Fruit fly (Drosophila melanogaster): ENCODE measurements around the gene CG33303.

Gene CG33303

dm6 chr2L:10331066-10331847 is 44.3 kb downstream of the CG33303 start, which contains the start of the genes Schip1 and Cox10:
Gene Schip1, minus strand, starts transcription at chr2L:10331116.
Gene Cox10, plus strand, starts transcription at chr2L:10331471.
- TF ChIP-seq Xrp1 (GFP tag; IDR thresholded peaks at IDR 0.05) (no peak), CG6683 (GFP tag; optimal IDR thresholded peaks at IDR 0.05) (no peak), Elba2 (GFP tag; optimal IDR thresholded peaks at IDR 0.05) (no peak), CG1529 (GFP tag; optimal IDR thresholded peaks at IDR 0.05) (no peak), CG13424 (tag; optimal IDR thresholded peaks at IDR 0.05) (peak; percentile 40), ab (GFP tag; optimal IDR thresholded peaks at IDR 0.05) (no peak), Max (GFP tag; optimal IDR thresholded peaks at IDR 0.05) (no peak), Fer3 (tag; optimal IDR thresholded peaks at IDR 0.05) (no peak), CG12391 (tag; optimal IDR thresholded peaks at IDR 0.05) (peak; percentile 72), btn (GFP tag; optimal IDR thresholded peaks at IDR 0.05) (no peak), H15 (GFP tag; IDR thresholded peaks at IDR 0.05) (no peak), Doc3 (GFP tag; IDR thresholded peaks at IDR 0.05; ENCODE audit: partially characterized antibody) (no peak), CG13775 (GFP tag; optimal IDR thresholded peaks at IDR 0.05) (no peak), gcm2 (GFP tag; optimal IDR thresholded peaks at IDR 0.05) (no peak), bsh (GFP tag; optimal IDR thresholded peaks at IDR 0.05) (peak in 1 of 2 experiments; percentile 29), salm (tag; optimal IDR thresholded peaks at IDR 0.05) (no peak), Gsc (GFP tag; IDR thresholded peaks at IDR 0.05) (no peak), D19B (GFP tag; optimal IDR thresholded peaks at IDR 0.05) (no peak), CG32772 (GFP tag; IDR thresholded peaks at IDR 0.05) (no peak), CG10321 (GFP tag; IDR thresholded peaks at IDR 0.05) (no peak), danr (GFP tag; IDR thresholded peaks at IDR 0.05) (no peak), fru (optimal IDR thresholded peaks at IDR 0.05) (no peak), usp (GFP tag; optimal IDR thresholded peaks at IDR 0.05) (no peak), Chrac-16 (GFP tag; optimal IDR thresholded peaks at IDR 0.05) (no peak), CG11093 (GFP tag; IDR thresholded peaks at IDR 0.05) (no peak), chm (GFP tag; IDR thresholded peaks at IDR 0.05) (no peak), Dp (GFP tag; optimal IDR thresholded peaks at IDR 0.05) (peak; percentile 39), CG10543 (GFP tag; optimal IDR thresholded peaks at IDR 0.05) (no peak), MESR4 (GFP tag; optimal IDR thresholded peaks at IDR 0.05) (peak; percentile 68), CG2875 (GFP tag; optimal IDR thresholded peaks at IDR 0.05) (no peak), fu2 (GFP tag; optimal IDR thresholded peaks at IDR 0.05) (no peak), bcd (GFP tag; optimal IDR thresholded peaks at IDR 0.05) (no peak), CG13287 (GFP tag; IDR thresholded peaks at IDR 0.05; ENCODE audit: partially characterized antibody) (no peak), CG11247 (GFP tag; IDR thresholded peaks at IDR 0.05) (no peak), lilli (GFP tag; optimal IDR thresholded peaks at IDR 0.05) (no peak), nom (GFP tag; optimal IDR thresholded peaks at IDR 0.05) (no peak), CG11560 (tag; IDR thresholded peaks at IDR 0.05) (no peak), CG4328 (GFP tag; optimal IDR thresholded peaks at IDR 0.05) (no peak), CG6854 (GFP tag; optimal IDR thresholded peaks at IDR 0.05) (no peak), gcm (GFP tag; optimal IDR thresholded peaks at IDR 0.05) (no peak), CG3281 (GFP tag; optimal IDR thresholded peaks at IDR 0.05) (no peak), CG11696 (GFP tag; IDR thresholded peaks at IDR 0.05) (no peak), CG7745 (tag; optimal IDR thresholded peaks at IDR 0.05) (no peak), p53 (GFP tag; optimal IDR thresholded peaks at IDR 0.05) (no peak), PHDP (tag; optimal IDR thresholded peaks at IDR 0.05) (peak; percentile 43), C15 (GFP tag; IDR thresholded peaks at IDR 0.05) (no peak), MBD-R2 (GFP tag; IDR thresholded peaks at IDR 0.05) (no peak), Adf1 (GFP tag; IDR thresholded peaks at IDR 0.05) (no peak), CG17802 (tag; optimal IDR thresholded peaks at IDR 0.05) (no peak), CG8281 (tag; optimal IDR thresholded peaks at IDR 0.05) (no peak), seq (GFP tag; IDR thresholded peaks at IDR 0.05) (no peak)

Measured in whole organism, embryonic.